Worm (Caenorhabditis elegans) whole organism, young adult: ENCODE data around the gene T24C12.4.

Source experiments
- B0336.3 ChIP-seq: fragments of 200-800 bp; sonication (Bioruptor generic); IDR thresholded peaks from 2 replicates; pipeline ENCODE4 v1.3.6; 2022; ENCODE audit warnings: missing genetic modification characterization, missing compliant biosample characterization
- F49E8.2 ChIP-seq: sonication (generic microtip); optimal IDR thresholded peaks from 3 replicates; lab custom pipeline; 2017; ENCODE audit warnings: missing genetic modification characterization, mild to moderate bottlenecking, missing compliant biosample characterization, antibody characterized with exemption, moderate library complexity; ENCODE audit not compliant: insufficient read depth
- F55B11.4 ChIP-seq: sonication (generic microtip); optimal IDR thresholded peaks from 2 replicates; lab custom pipeline; 2016; ENCODE audit warnings: missing compliant biosample characterization, missing genetic modification characterization, borderline replicate concordance; ENCODE audit not compliant: insufficient read depth
- K11D2.4 ChIP-seq: fragments of 200-800 bp; sonication (Bioruptor generic); IDR thresholded peaks from 2 replicates; pipeline ENCODE4 v1.3.6; 2022; ENCODE audit warnings: missing genetic modification reagents, missing genetic modification characterization, missing compliant biosample characterization
- T26A5.8 ChIP-seq: sonication (generic microtip); optimal IDR thresholded peaks from 2 replicates; lab custom pipeline; 2016; ENCODE audit warnings: missing genetic modification characterization, missing compliant biosample characterization
- Y53F4B.3 ChIP-seq: fragments of 200-800 bp; sonication (Bioruptor generic); IDR thresholded peaks from 2 replicates; pipeline ENCODE4 v1.3.6; 2022; ENCODE audit warnings: missing genetic modification reagents, missing genetic modification characterization, missing compliant biosample characterization
- Y53G8AR.9 ChIP-seq: fragments of 200-800 bp; sonication (Bioruptor generic); conservative IDR thresholded peaks from 2 replicates; pipeline ENCODE4 v1.3.6; 2022; ENCODE audit warnings: missing genetic modification reagents, missing genetic modification characterization, missing compliant biosample characterization
- Y56A3A.18 ChIP-seq: fragments of 200-800 bp; sonication (Bioruptor generic); IDR thresholded peaks from 2 replicates; pipeline ENCODE4 v1.3.6; 2022; ENCODE audit warnings: missing genetic modification reagents, missing genetic modification characterization, missing compliant biosample characterization
- Y67H2A.10 ChIP-seq: fragments of 200-800 bp; sonication (Bioruptor generic); conservative IDR thresholded peaks from 2 replicates; pipeline ENCODE4 v1.3.6; 2022; ENCODE audit warnings: missing genetic modification reagents, missing genetic modification characterization, missing compliant biosample characterization
- aptf-3 ChIP-seq: fragments of 200-800 bp; sonication (Bioruptor generic); IDR thresholded peaks from 2 replicates; pipeline ENCODE4 v1.3.6; 2022; ENCODE audit warnings: missing genetic modification characterization, missing compliant biosample characterization
- athp-1 ChIP-seq: sonication (generic microtip); optimal IDR thresholded peaks from 2 replicates; lab custom pipeline; 2017; ENCODE audit warnings: mild to moderate bottlenecking, missing genetic modification characterization, missing compliant biosample characterization
- attf-5 ChIP-seq: fragments of 200-800 bp; sonication (Bioruptor generic); optimal IDR thresholded peaks from 2 replicates; lab custom pipeline; 2018; ENCODE audit warnings: mild to moderate bottlenecking, missing genetic modification characterization, missing compliant biosample characterization
- bed-2 ChIP-seq: fragments of 200-800 bp; sonication (Bioruptor generic); IDR thresholded peaks from 2 replicates; pipeline ENCODE4 v1.3.6; 2022; ENCODE audit warnings: missing genetic modification reagents, missing genetic modification characterization, missing compliant biosample characterization
- ccch-3 ChIP-seq: fragments of 200-800 bp; sonication (Bioruptor generic); optimal IDR thresholded peaks from 2 replicates; lab custom pipeline; 2018; ENCODE audit warnings: mild to moderate bottlenecking, missing genetic modification characterization, missing compliant biosample characterization
- cebp-1 ChIP-seq, 2 experiments: fragments of 200-800 bp in 1 of 2; sonication (Bioruptor generic) in 1 of 2; sonication (generic microtip) in 1 of 2; IDR thresholded peaks in 1 of 2; optimal IDR thresholded peaks in 1 of 2; 2 replicates each; pipeline versions ENCODE4 v1.3.6 to Lab custom; 2017 to 2022; ENCODE audit warnings: missing compliant biosample characterization in 2 of 2, missing genetic modification characterization in 2 of 2, mild to moderate bottlenecking in 1 of 2, missing genetic modification reagents in 1 of 2, moderate library complexity in 1 of 2
- cebp-2 ChIP-seq: fragments of 200-800 bp; sonication (Bioruptor generic); IDR thresholded peaks from 2 replicates; pipeline ENCODE4 v1.3.6; 2022; ENCODE audit warnings: missing genetic modification characterization, missing compliant biosample characterization
- ceh-40 ChIP-seq: fragments of 200-800 bp; sonication (Bioruptor generic); IDR thresholded peaks from 2 replicates; pipeline ENCODE4 v1.3.6; 2022; ENCODE audit warnings: missing genetic modification characterization, missing compliant biosample characterization
- dox-1 ChIP-seq: fragments of 200-800 bp; sonication (Bioruptor generic); IDR thresholded peaks from 2 replicates; pipeline ENCODE4 v1.3.6; 2022; ENCODE audit warnings: missing genetic modification reagents, missing genetic modification characterization, missing compliant biosample characterization
- dpff-1 ChIP-seq: sonication (generic microtip); optimal IDR thresholded peaks from 2 replicates; lab custom pipeline; 2017; ENCODE audit warnings: mild to moderate bottlenecking, missing genetic modification characterization, missing compliant biosample characterization
- gei-17 ChIP-seq: fragments of 200-800 bp; sonication (Bioruptor generic); optimal IDR thresholded peaks from 2 replicates; lab custom pipeline; 2018; ENCODE audit warnings: mild to moderate bottlenecking, missing genetic modification characterization, missing compliant biosample characterization
- hmg-1.2 ChIP-seq: fragments of 200-800 bp; sonication (Bioruptor generic); IDR thresholded peaks from 2 replicates; pipeline ENCODE4 v1.3.6; 2022; ENCODE audit warnings: missing genetic modification reagents, missing genetic modification characterization, missing compliant biosample characterization
- hmg-20 ChIP-seq: fragments of 200-800 bp; sonication (Bioruptor generic); IDR thresholded peaks from 2 replicates; pipeline ENCODE4 v1.3.6; 2022; ENCODE audit warnings: missing genetic modification reagents, missing genetic modification characterization, missing compliant biosample characterization
- hsf-1 ChIP-seq: fragments of 200-800 bp; sonication (Bioruptor generic); IDR thresholded peaks from 2 replicates; pipeline ENCODE4 v1.3.6; 2022; ENCODE audit warnings: missing genetic modification reagents, missing genetic modification characterization, missing compliant biosample characterization
- lag-1 ChIP-seq: fragments of 200-800 bp; sonication (Bioruptor generic); IDR thresholded peaks from 2 replicates; pipeline ENCODE4 v1.3.6; 2022; ENCODE audit warnings: missing genetic modification reagents, missing genetic modification characterization, missing compliant biosample characterization
- lin-35 ChIP-seq, 3 experiments: fragments of 150-350 bp in 2 of 3; sonication (generic microtip) in 1 of 3; optimal IDR thresholded peaks; 2 replicates each; lab custom pipeline; 2014 to 2018; ENCODE audit warnings: missing biosample characterization in 3 of 3, missing genetic modification characterization in 3 of 3, missing genetic modification reagents in 3 of 3
- lin-54 ChIP-seq: fragments of 200-800 bp; sonication (Bioruptor generic); optimal IDR thresholded peaks from 2 replicates; lab custom pipeline; 2018; ENCODE audit warnings: mild to moderate bottlenecking, missing genetic modification characterization, missing compliant biosample characterization
- mcd-1 ChIP-seq: fragments of 200-800 bp; sonication (Bioruptor generic); IDR thresholded peaks from 2 replicates; pipeline ENCODE4 v1.3.6; 2022; ENCODE audit warnings: missing genetic modification reagents, missing genetic modification characterization, missing compliant biosample characterization
- nhr-80 ChIP-seq: sonication (generic microtip); optimal IDR thresholded peaks from 2 replicates; lab custom pipeline; 2016; ENCODE audit warnings: missing genetic modification characterization, missing compliant biosample characterization
- nhr-90 ChIP-seq: sonication (generic microtip); optimal IDR thresholded peaks from 2 replicates; lab custom pipeline; 2016; ENCODE audit warnings: missing genotype, mild to moderate bottlenecking, missing genetic modification characterization, missing compliant biosample characterization
- pha-4 ChIP-seq: fragments of 150-350 bp; sonication (generic microtip); optimal IDR thresholded peaks from 2 replicates; lab custom pipeline; 2014; ENCODE audit warnings: missing biosample characterization, missing genetic modification reagents, missing genetic modification characterization
- rcor-1 ChIP-seq: fragments of 200-800 bp; sonication (Bioruptor generic); IDR thresholded peaks from 2 replicates; pipeline ENCODE4 v1.3.6; 2022; ENCODE audit warnings: missing genetic modification reagents, missing genetic modification characterization, missing compliant biosample characterization
- repo-1 ChIP-seq: sonication (generic microtip); optimal IDR thresholded peaks from 2 replicates; lab custom pipeline; 2017; ENCODE audit warnings: mild to moderate bottlenecking, missing genetic modification characterization, missing compliant biosample characterization
- sdz-38 ChIP-seq: sonication (generic microtip); optimal IDR thresholded peaks from 2 replicates; lab custom pipeline; 2016; ENCODE audit warnings: missing genotype, missing genetic modification characterization, missing compliant biosample characterization
- snpc-1.1 ChIP-seq: sonication (generic microtip); optimal IDR thresholded peaks from 2 replicates; lab custom pipeline; 2017; ENCODE audit warnings: missing genetic modification characterization, mild to moderate bottlenecking, missing compliant biosample characterization, antibody characterized with exemption, moderate library complexity, missing genotype, missing genetic modification reagents; ENCODE audit not compliant: insufficient read depth
- snpc-3.4 ChIP-seq: sonication (generic microtip); optimal IDR thresholded peaks from 2 replicates; lab custom pipeline; 2017; ENCODE audit warnings: missing genetic modification characterization, mild to moderate bottlenecking, missing compliant biosample characterization, antibody characterized with exemption, moderate library complexity, missing genotype, missing genetic modification reagents
- tlf-1 ChIP-seq: fragments of 200-800 bp; sonication (Bioruptor generic); optimal IDR thresholded peaks from 2 replicates; lab custom pipeline; 2018; ENCODE audit warnings: mild to moderate bottlenecking, missing genetic modification characterization, missing compliant biosample characterization
- unc-62 ChIP-seq: fragments of 150-350 bp; optimal IDR thresholded peaks from 2 replicates; lab custom pipeline; 2014; ENCODE audit warnings: missing biosample characterization, missing genetic modification reagents, missing genetic modification characterization
- zfh-2 ChIP-seq: fragments of 200-800 bp; sonication (Bioruptor generic); conservative IDR thresholded peaks from 2 replicates; pipeline ENCODE4 v1.3.6; 2022; ENCODE audit warnings: missing genetic modification reagents, missing genetic modification characterization, missing compliant biosample characterization
- ztf-22 ChIP-seq: fragments of 200-800 bp; sonication (Bioruptor generic); optimal IDR thresholded peaks from 2 replicates; lab custom pipeline; 2018; ENCODE audit warnings: mild to moderate bottlenecking, missing genetic modification characterization, moderate library complexity, missing compliant biosample characterization
- ztf-28 ChIP-seq: fragments of 200-800 bp; sonication (Bioruptor generic); IDR thresholded peaks from 2 replicates; pipeline ENCODE4 v1.3.6; 2022; ENCODE audit warnings: missing genetic modification reagents, missing genetic modification characterization, missing compliant biosample characterization

Gene T24C12.4

DNA sequence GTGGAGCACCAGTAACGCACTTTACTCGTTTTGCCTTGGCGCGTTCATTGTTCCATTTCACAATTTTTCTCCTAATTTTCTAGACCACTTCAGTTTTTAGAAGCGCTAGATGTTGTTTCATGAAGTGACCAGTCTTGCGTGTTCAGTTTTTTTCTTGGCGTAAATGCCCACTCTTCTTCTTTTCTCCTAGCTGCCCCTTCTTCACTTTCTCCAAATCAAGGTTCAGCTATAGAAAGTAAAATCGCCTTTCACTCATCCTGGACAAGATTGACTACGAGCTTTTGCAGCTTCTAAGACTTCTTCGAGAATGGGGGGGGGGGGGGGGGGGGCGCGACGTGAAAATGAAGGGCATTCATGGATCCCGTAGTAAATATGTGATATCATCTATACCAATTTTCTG, 7.8 kb upstream of the T24C12.4 start:
- TF ChIP-seq B0336.3 (GFP tag; lab: Robert Waterston, UW) = no peak
- TF ChIP-seq ccch-3 (GFP tag; lab: Kevin White, UChicago) = no peak
- TF ChIP-seq snpc-1.1 = no peak
- no peak for TF ChIP-seq F49E8.2 (tag; lab: Kevin White, UChicago)
- TF ChIP-seq Y53G8AR.9 (GFP tag; lab: Robert Waterston, UW) = no peak
- TF ChIP-seq hmg-20 (GFP tag; lab: Robert Waterston, UW) = no peak
- TF ChIP-seq gei-17 (GFP tag; lab: Kevin White, UChicago) = no peak
- no peak for TF ChIP-seq nhr-90
- TF ChIP-seq ceh-40 = no peak
- TF ChIP-seq ztf-28 (GFP tag; lab: Robert Waterston, UW) = no peak
- no peak for TF ChIP-seq dox-1 (GFP tag; lab: Robert Waterston, UW)
- TF ChIP-seq pha-4 = no peak
- TF ChIP-seq Y67H2A.10 (GFP tag; lab: Robert Waterston, UW) = no peak
- no peak for TF ChIP-seq Y56A3A.18 (GFP tag; lab: Robert Waterston, UW)
- no peak for TF ChIP-seq bed-2
- no peak for TF ChIP-seq cebp-1 (GFP tag; IDR thresholded peaks at IDR 0.05; lab: Robert Waterston, UW)
- TF ChIP-seq cebp-1 (tag; optimal IDR thresholded peaks at IDR 0.05; lab: Kevin White, UChicago) = no peak
- no peak for TF ChIP-seq rcor-1
- no peak for TF ChIP-seq mcd-1 (GFP tag; lab: Robert Waterston, UW)
- TF ChIP-seq dpff-1 (tag; lab: Kevin White, UChicago) = no peak
- no peak for TF ChIP-seq aptf-3 (GFP tag; lab: Robert Waterston, UW)

DNA sequence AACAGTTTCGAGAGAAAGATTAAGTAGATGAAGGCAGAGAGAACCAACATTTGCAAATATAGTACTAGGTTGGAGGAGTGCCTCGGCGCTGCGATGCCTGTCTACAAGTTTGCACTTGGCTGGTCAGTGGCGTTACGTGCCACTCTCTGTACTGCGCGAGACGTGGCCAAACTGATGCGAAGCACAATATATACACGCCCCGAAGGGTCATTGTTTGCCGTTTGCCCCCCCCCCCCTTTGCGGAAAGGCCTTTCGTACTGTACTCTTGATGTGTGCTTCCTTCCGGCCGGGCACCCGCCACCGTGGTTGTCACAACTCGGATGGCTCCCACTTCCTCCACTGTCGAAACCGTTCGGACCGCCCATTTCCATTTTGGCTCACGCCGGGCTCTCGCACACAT, 7.3 kb upstream of the T24C12.4 start:
- 0 out of 2 replicates have a peak, but pooled peaks have one; percentile 13 for TF ChIP-seq zfh-2 (GFP tag; lab: Robert Waterston, UW)
- TF ChIP-seq tlf-1 (GFP tag; lab: Kevin White, UChicago) = no peak
- TF ChIP-seq, all 124 proteins: peak for 1

ce11 chrX:2210751-2211150, 5.9 kb upstream of the T24C12.4 start, which contains the start of gene peb-1:
Gene peb-1 (plus strand): TSS chrX:2211051.
- no peak for TF ChIP-seq nhr-80 (tag; lab: Kevin White, UChicago)
- TF ChIP-seq snpc-3.4 = no peak
- TF ChIP-seq athp-1 (tag; lab: Kevin White, UChicago) = no peak
- no peak for TF ChIP-seq F55B11.4
- TF ChIP-seq repo-1 (tag; lab: Kevin White, UChicago) = no peak
- no peak for TF ChIP-seq hsf-1
- no peak for TF ChIP-seq Y53F4B.3
- no peak for TF ChIP-seq T26A5.8
- no peak for TF ChIP-seq hmg-1.2 (GFP tag; lab: Robert Waterston, UW)
- no peak for TF ChIP-seq ztf-22 (GFP tag; lab: Kevin White, UChicago)
- no peak for TF ChIP-seq attf-5 (GFP tag; lab: Kevin White, UChicago)
- TF ChIP-seq lin-35 (GFP tag; optimal IDR thresholded peaks at IDR 0.05; lab: Kevin White, UChicago) = no peak
- TF ChIP-seq lag-1 (GFP tag; lab: Robert Waterston, UW) = no peak
- no peak for TF ChIP-seq cebp-2
- TF ChIP-seq sdz-38 (tag; lab: Kevin White, UChicago) = no peak
- TF ChIP-seq pha-4 = no peak
- TF ChIP-seq K11D2.4 (GFP tag; lab: Robert Waterston, UW) = no peak
- TF ChIP-seq lin-54 = no peak
- TF ChIP-seq unc-62 (GFP tag; lab: Kevin White, UChicago) = no peak
- no peak for TF ChIP-seq Y67H2A.10 (GFP tag; lab: Robert Waterston, UW)
